Worm (Caenorhabditis elegans) whole organism, L4/young adult: ENCODE measurements around the gene sds-22.

Experiments used
- W03F9.2 ChIP-seq: fragments of 150-350 bp; optimal IDR thresholded peaks from 2 replicates; lab custom pipeline; 2014; ENCODE audit warnings: missing biosample characterization, missing genetic modification characterization
- dao-5 ChIP-seq: sonication (generic microtip); optimal IDR thresholded peaks from 2 replicates; lab custom pipeline; 2016; ENCODE audit warnings: missing genotype, missing genetic modification characterization, moderate library complexity, missing compliant biosample characterization
- him-1 ChIP-seq: sonication (generic microtip); optimal IDR thresholded peaks from 2 replicates; lab custom pipeline; 2016; ENCODE audit warnings: missing genotype, missing genetic modification reagents, missing genetic modification characterization, missing compliant biosample characterization

The sds-22 gene

DNA sequence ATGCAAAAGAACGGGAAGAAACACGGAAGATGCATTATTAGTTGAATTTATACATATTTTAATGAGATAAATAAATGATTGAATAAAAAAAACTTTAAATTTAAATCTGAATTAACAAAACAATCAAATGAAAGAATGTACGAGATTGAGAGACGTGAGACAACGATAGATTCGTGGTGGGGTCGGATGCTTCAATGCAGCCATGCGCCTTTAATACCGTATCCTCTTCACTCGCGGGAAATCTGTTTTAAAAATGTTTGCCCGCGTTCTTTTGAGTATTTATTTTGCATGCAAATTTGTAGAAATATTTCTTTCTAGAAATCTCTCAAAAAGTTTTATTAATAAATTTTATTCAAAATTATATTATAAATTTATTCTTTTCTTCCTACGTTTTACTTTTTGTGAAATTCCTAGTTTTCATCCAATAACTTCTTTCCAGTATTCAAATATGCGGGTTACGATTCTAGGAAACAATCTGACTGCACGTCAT, 22.2 kb downstream of the sds-22 start, which contains the start of gene perm-1:
perm-1 (plus strand) TSS at position 440 of the 490 bp plus-strand sequence.
- peak; percentile 73 for TF ChIP-seq W03F9.2 (tag; lab: Kevin White, UChicago)
- TF ChIP-seq him-1: no peak

- no peak for TF ChIP-seq W03F9.2 (tag; lab: Kevin White, UChicago)
- peak; percentile 16 for TF ChIP-seq him-1
- TF ChIP-seq dao-5 (tag; lab: Kevin White, UChicago): no peak
These were observed 26.7 kb downstream of the sds-22 start for ce11 chrII:7884898-7885297.

DNA sequence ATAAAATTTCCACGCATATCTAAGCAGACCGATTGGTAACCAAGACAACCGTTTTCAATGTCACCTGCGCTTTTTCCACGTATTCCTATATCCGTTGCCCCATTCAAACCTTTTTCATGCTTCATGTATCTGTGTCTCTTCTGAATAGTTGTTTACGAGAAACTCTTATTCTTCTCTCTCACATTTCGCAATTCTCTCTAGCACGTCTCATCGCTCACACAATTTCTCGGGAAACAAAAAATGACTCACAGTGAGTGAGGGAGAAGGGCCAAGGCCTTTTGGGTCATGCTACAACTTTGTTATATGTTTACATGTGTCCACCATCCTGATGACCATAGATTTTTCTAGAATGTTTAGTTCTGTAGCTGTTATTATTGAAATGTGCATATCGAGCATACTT, 29.1 kb downstream of the sds-22 start:
- TF ChIP-seq him-1: no peak

DNA sequence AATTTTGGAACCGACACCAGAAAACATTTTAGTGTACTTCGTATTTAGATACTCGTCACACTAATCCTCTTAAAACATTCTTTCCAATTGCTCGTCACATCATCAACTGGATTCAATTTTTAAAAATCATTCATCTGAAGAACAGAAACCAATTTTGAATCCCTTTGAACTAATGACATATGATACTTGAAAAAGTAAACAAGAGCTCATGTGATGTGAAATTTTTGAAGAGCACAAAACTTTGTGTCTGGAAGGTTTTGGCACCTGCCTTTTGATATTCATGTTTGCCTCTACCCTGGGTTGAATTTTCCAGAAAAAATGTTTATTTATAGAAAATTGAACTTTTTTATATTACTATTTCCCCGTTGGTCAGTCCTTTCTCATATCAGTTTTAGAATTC, 30.6 kb downstream of the sds-22 start:
- no peak for TF ChIP-seq dao-5 (tag; lab: Kevin White, UChicago)
- no peak for TF ChIP-seq him-1
- TF ChIP-seq W03F9.2 (tag; lab: Kevin White, UChicago): peak; percentile 16

DNA sequence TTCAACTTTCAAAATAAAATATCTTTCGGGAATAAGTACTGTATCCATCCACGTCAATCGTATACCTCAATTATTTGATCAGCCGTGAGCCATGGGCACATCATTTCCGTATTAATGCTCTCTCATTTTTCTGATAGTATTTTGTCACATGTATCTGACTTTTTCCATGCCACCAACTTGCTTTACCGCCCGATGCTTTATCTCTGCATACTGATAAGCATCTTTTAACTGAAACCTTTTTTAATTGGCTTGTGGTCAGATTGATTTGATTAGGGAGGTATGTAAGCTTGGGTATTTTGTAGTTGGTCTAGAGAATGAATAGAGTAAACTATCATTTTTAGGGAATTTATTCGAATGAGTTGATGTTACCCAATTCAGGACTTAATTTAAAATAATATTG, 31.1 kb downstream of the sds-22 start:
- TF ChIP-seq W03F9.2 (tag; lab: Kevin White, UChicago): no peak
- no peak for TF ChIP-seq dao-5 (tag; lab: Kevin White, UChicago)
- TF ChIP-seq him-1: no peak

ce11 chrII:7891869-7892615, 33.8 kb downstream of the sds-22 start:
- peak; percentile 30 for TF ChIP-seq him-1
- no peak for TF ChIP-seq dao-5 (tag; lab: Kevin White, UChicago)

DNA sequence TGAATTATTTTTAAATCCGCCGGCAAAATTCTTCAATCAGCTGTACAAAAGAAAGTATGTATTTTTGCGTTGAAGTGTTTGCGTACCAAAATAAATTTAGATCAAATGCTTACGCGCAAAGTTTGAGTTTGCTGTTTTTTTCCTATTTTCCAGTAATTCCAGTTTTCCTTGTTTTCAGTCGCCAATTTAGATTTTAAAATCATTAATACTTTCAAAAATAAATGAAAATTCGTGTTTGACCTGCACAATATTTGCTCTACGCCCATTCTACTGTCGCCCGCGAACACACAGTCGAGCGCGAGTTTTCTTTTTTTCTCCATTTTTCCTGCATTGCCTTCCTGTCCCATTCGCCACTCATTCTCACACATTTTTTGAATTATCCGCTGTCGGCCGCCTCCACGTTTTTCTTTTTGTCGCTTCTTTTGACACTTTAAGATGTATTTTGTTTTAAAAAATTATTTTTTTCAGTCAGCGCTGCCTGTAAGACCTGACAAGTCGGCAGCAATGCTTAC, 34.6 kb downstream of the sds-22 start, which contains the start of gene ptc-1:
ptc-1 (plus strand) TSS at position 462 of the 512 bp plus-strand sequence.
- TF ChIP-seq dao-5 (tag; lab: Kevin White, UChicago): no peak
- TF ChIP-seq him-1: no peak
- TF ChIP-seq W03F9.2 (tag; lab: Kevin White, UChicago): no peak

DNA sequence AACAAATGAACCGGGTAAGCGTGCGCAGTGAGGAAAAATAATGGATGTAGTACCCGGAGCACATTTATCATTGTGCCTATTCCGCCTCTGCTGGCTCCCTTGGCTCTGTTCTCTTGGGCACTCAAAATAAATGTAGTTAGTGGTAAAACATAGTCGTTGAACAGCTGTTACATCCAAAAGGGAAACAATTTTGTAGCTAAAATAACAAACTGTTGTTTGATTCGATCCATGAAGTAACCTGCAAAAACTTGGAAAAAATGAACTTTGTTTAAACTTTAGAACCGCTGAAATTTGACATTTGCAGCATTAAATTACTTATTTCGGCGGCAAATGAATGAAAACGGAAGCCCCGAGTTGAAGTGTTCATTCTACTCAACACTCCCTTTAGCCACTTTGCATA, 35.4 kb downstream of the sds-22 start:
- TF ChIP-seq dao-5 (tag; lab: Kevin White, UChicago): no peak

DNA sequence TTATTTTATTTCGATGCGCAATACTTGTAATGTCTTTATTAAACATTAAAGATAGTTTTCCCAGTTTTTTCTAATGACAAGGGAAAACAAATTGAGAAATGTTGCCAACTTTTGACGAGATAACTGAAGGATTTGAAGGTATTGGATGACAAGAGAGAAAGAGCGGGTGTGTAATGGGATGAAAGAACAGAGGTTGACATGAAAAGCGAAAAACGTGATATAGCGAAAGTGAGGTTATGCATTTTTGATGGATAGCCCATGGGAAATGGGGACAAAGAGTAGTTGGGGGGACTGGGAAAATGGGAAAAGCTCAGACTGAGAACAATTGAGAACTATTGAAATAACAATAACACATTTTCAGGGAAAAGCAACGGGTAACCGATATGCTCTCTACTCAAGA, 37.0 kb downstream of the sds-22 start:
- no peak for TF ChIP-seq him-1
- no peak for TF ChIP-seq dao-5 (tag; lab: Kevin White, UChicago)
- no peak for TF ChIP-seq W03F9.2 (tag; lab: Kevin White, UChicago)

- TF ChIP-seq W03F9.2 (tag; lab: Kevin White, UChicago) (no peak), dao-5 (tag; lab: Kevin White, UChicago) (no peak), him-1 (no peak)
These were observed 42.0 kb downstream of the sds-22 start, which contains the start of gene rev-1 for ce11 chrII:7900190-7900672. Gene rev-1 (plus strand): TSS chrII:7900622.

- no peak for TF ChIP-seq him-1
- no peak for TF ChIP-seq dao-5 (tag; lab: Kevin White, UChicago)
- TF ChIP-seq W03F9.2 (tag; lab: Kevin White, UChicago): no peak
These were observed 42.6 kb downstream of the sds-22 start for ce11 chrII:7900762-7901161.

DNA sequence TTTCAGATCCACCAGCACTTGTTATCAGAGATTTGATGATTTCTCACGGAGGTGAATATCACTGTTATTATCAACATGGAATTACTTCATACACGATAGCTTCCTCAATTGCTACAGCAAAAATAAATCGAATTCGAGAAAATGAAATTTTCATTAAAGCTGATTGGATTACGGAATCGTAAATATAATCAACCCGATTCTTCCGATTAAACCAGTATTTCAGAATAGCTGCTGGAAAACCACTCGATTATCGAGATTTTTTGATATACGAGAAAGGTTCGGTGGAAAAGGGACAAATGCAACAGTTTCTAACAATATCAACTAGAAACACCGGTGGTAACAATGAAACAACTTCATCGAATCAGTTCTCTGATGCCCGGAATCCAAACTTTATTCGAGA, 43.8 kb downstream of the sds-22 start:
- no peak for TF ChIP-seq dao-5 (tag; lab: Kevin White, UChicago)
- TF ChIP-seq W03F9.2 (tag; lab: Kevin White, UChicago): no peak
- no peak for TF ChIP-seq him-1

ce11 chrII:7907539-7907997, 49.4 kb downstream of the sds-22 start, which contains the start of gene best-23:
Gene best-23 (minus strand): TSS chrII:7907589.
- no peak for TF ChIP-seq dao-5 (tag; lab: Kevin White, UChicago)
- TF ChIP-seq W03F9.2 (tag; lab: Kevin White, UChicago): no peak
- TF ChIP-seq him-1: no peak
